Fruit fly (Drosophila melanogaster): Measurements from ENCODE around the gene CG14864.

The CG14864 gene

DNA sequence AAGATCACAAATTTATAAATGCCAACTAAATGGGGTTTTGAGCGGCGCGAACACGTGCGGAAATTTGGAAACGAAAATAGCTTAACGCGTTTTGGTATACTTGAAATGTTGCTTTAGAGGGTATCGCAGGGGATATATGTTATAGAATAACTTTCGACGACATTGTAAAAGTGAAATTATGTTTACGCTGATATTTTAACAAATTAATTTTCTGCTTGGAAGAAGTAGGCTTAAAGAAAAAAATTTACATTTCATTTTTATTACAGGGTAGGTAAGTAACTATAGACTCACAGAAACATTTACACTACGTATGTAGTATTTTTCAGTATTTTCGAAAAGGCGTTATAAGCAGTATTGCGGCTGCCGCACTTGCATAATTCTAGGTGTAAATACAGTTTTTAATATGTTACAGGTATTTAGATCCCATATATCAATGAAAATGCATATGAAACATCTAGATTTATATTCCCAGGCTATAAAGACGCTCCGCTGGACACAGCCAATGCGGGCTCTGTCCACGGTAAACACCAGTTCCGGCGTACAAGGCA, 38.9 kb downstream of the CG14864 start, which contains the start of the genes Art3 and mRpS10 (continued):
- TF ChIP-seq CG16815 (GFP tag; optimal IDR thresholded peaks at IDR 0.05) (peak; percentile 100), tna (GFP tag; IDR thresholded peaks at IDR 0.05; ENCODE audit: partially characterized antibody) (0 out of 2 replicates have a peak, but pooled peaks have one; percentile 10), NC2α (GFP tag; optimal IDR thresholded peaks at IDR 0.05) (peak; percentile 99), CTCF (GFP tag; optimal IDR thresholded peaks at IDR 0.05) (peak; percentile 82), B-H2 (GFP tag; optimal IDR thresholded peaks at IDR 0.05) (peak; percentile 100), CG8924 (tag; optimal IDR thresholded peaks at IDR 0.05) (peak; percentile 100), ap (GFP tag; IDR thresholded peaks at IDR 0.05) (peak; percentile 100), Lim3 (GFP tag; IDR thresholded peaks at IDR 0.05) (peak; percentile 99), ranshi (GFP tag; IDR thresholded peaks at IDR 0.05) (peak; percentile 100), org-1 (GFP tag; optimal IDR thresholded peaks at IDR 0.05) (peak; percentile 100), abd-A (tag; optimal IDR thresholded peaks at IDR 0.05) (no peak), CG17361 (GFP tag; IDR thresholded peaks at IDR 0.05) (peak; percentile 100), Atf-2 (GFP tag; optimal IDR thresholded peaks at IDR 0.05) (peak; percentile 100), CG12071 (GFP tag; optimal IDR thresholded peaks at IDR 0.05) (peak; percentile 100), Vsx1 (GFP tag; optimal IDR thresholded peaks at IDR 0.05) (peak; percentile 99), Hmx (GFP tag; optimal IDR thresholded peaks at IDR 0.05) (peak; percentile 99), kni (GFP tag; optimal IDR thresholded peaks at IDR 0.05) (peak; percentile 99), fu2 (GFP tag; optimal IDR thresholded peaks at IDR 0.05) (peak; percentile 100), CG10366 (GFP tag; IDR thresholded peaks at IDR 0.05) (peak; percentile 100), Sin3A (optimal IDR thresholded peaks at IDR 0.05) (peak; percentile 20), dpn (GFP tag; optimal IDR thresholded peaks at IDR 0.05) (peak; percentile 100), CG8388 (GFP tag; optimal IDR thresholded peaks at IDR 0.05) (peak; percentile 100), gsb-n (tag; optimal IDR thresholded peaks at IDR 0.05) (peak; percentile 100), CG9932 (GFP tag; IDR thresholded peaks at IDR 0.05) (peak; percentile 100), CG16813 (GFP tag; IDR thresholded peaks at IDR 0.05; ENCODE audit: partially characterized antibody) (no peak), CG30431 (GFP tag; optimal IDR thresholded peaks at IDR 0.05) (peak; percentile 100), pan (optimal IDR thresholded peaks at IDR 0.05) (peak in 1 of 2 experiments; percentile 82), pan (GFP tag; optimal IDR thresholded peaks at IDR 0.05 in 1 of 2, IDR thresholded peaks at IDR 0.05 in 1 of 2) (peak; percentile 84 to 100), Hey (tag; optimal IDR thresholded peaks at IDR 0.05) (peak; percentile 99), dmrt11E (tag; optimal IDR thresholded peaks at IDR 0.05) (peak; percentile 100), CG5180 (GFP tag; optimal IDR thresholded peaks at IDR 0.05) (peak; percentile 94), CG7839 (tag; optimal IDR thresholded peaks at IDR 0.05) (peak; percentile 100), CG1529 (GFP tag; optimal IDR thresholded peaks at IDR 0.05) (peak; percentile 100), CG8089 (GFP tag; optimal IDR thresholded peaks at IDR 0.05) (peak; percentile 100), stc (GFP tag; IDR thresholded peaks at IDR 0.05) (peak; percentile 100), CG11093 (GFP tag; IDR thresholded peaks at IDR 0.05) (peak; percentile 100), ci (GFP tag; IDR thresholded peaks at IDR 0.05) (peak; percentile 100), unpg (GFP tag; optimal IDR thresholded peaks at IDR 0.05) (peak; percentile 100), CG10209 (GFP tag; optimal IDR thresholded peaks at IDR 0.05) (peak; percentile 100), odd (GFP tag; optimal IDR thresholded peaks at IDR 0.05) (peak; percentile 99), zen2 (GFP tag; IDR thresholded peaks at IDR 0.05; ENCODE audit: partially characterized antibody) (no peak), CG18619 (GFP tag; optimal IDR thresholded peaks at IDR 0.05) (peak; percentile 100), Tbp (GFP tag; optimal IDR thresholded peaks at IDR 0.05) (no peak), twi (tag; optimal IDR thresholded peaks at IDR 0.05) (peak; percentile 100), maf-S (GFP tag; optimal IDR thresholded peaks at IDR 0.05) (peak; percentile 100), cwo (GFP tag; optimal IDR thresholded peaks at IDR 0.05) (peak; percentile 99), CG10274 (GFP tag; optimal IDR thresholded peaks at IDR 0.05) (peak; percentile 96), HmgD (GFP tag; optimal IDR thresholded peaks at IDR 0.05) (peak; percentile 99), Trl (optimal IDR thresholded peaks at IDR 0.05) (no peak), Trl (GFP tag; optimal IDR thresholded peaks at IDR 0.05) (peak; percentile 100), Gsc (GFP tag; IDR thresholded peaks at IDR 0.05) (peak; percentile 99)

Measured in whole organism, embryonic.